Worm (Caenorhabditis elegans) whole organism, early embryonic: Measurements from ENCODE around the gene ZK177.9.

Experiments used
- B0310.2 ChIP-seq: sonication (generic microtip); optimal IDR thresholded peaks from 2 replicates; lab custom pipeline; 2016; ENCODE audit warnings: mild to moderate bottlenecking, missing genetic modification characterization, missing compliant biosample characterization
- F13C5.2 ChIP-seq: sonication (generic microtip); optimal IDR thresholded peaks from 2 replicates; lab custom pipeline; 2017; ENCODE audit warnings: mild to moderate bottlenecking, missing genetic modification characterization, inconsistent platforms, missing compliant biosample characterization
- aly-1 ChIP-seq: sonication (generic microtip); optimal IDR thresholded peaks from 2 replicates; lab custom pipeline; 2016; ENCODE audit warnings: missing genetic modification characterization, missing compliant biosample characterization
- ama-1 ChIP-seq: fragments of 150-350 bp; optimal IDR thresholded peaks from 2 replicates; lab custom pipeline; 2014
- ceh-13 ChIP-seq: fragments of 200-800 bp; sonication (Bioruptor generic); optimal IDR thresholded peaks from 2 replicates; lab custom pipeline; 2018; ENCODE audit warnings: mild to moderate bottlenecking, missing genetic modification characterization, missing compliant biosample characterization
- ets-7 ChIP-seq: sonication (generic microtip); optimal IDR thresholded peaks from 2 replicates; lab custom pipeline; 2016; ENCODE audit warnings: missing genotype, missing genetic modification characterization, missing compliant biosample characterization
- flt-1 ChIP-seq: fragments of 200-800 bp; sonication (Bioruptor generic); IDR thresholded peaks from 2 replicates; pipeline ENCODE4 v1.3.6; 2022; ENCODE audit warnings: missing genetic modification characterization, missing compliant biosample characterization
- hmbx-1 ChIP-seq: sonication (generic microtip); optimal IDR thresholded peaks from 2 replicates; lab custom pipeline; 2016; ENCODE audit warnings: mild to moderate bottlenecking, missing genetic modification characterization, missing compliant biosample characterization
- hmg-4 ChIP-seq: fragments of 200-800 bp; sonication (Bioruptor generic); optimal IDR thresholded peaks from 2 replicates; lab custom pipeline; 2018; ENCODE audit warnings: mild to moderate bottlenecking, missing genetic modification characterization, missing compliant biosample characterization
- pes-1 ChIP-seq: fragments of 200-800 bp; sonication (Bioruptor generic); IDR thresholded peaks from 2 replicates; pipeline ENCODE4 v1.3.6; 2022; ENCODE audit warnings: missing genetic modification reagents, missing genetic modification characterization, missing compliant biosample characterization
- scrt-1 ChIP-seq: fragments of 200-800 bp; sonication (Bioruptor generic); IDR thresholded peaks from 2 replicates; pipeline ENCODE4 v1.3.6; 2022; ENCODE audit warnings: missing genetic modification characterization, missing compliant biosample characterization
- sea-1 ChIP-seq: fragments of 200-800 bp; sonication (Bioruptor generic); conservative IDR thresholded peaks from 2 replicates; pipeline ENCODE4 v1.3.6; 2022; ENCODE audit warnings: missing genetic modification characterization, missing compliant biosample characterization
- tbx-11 ChIP-seq: fragments of 200-800 bp; sonication (Bioruptor generic); IDR thresholded peaks from 2 replicates; pipeline ENCODE4 v1.3.6; 2022; ENCODE audit warnings: missing genetic modification characterization, missing compliant biosample characterization
- tbx-37 ChIP-seq: fragments of 200-800 bp; sonication (Bioruptor generic); conservative IDR thresholded peaks from 2 replicates; pipeline ENCODE4 v1.3.6; 2022; ENCODE audit warnings: missing genetic modification reagents, missing genetic modification characterization, missing compliant biosample characterization

DNA sequence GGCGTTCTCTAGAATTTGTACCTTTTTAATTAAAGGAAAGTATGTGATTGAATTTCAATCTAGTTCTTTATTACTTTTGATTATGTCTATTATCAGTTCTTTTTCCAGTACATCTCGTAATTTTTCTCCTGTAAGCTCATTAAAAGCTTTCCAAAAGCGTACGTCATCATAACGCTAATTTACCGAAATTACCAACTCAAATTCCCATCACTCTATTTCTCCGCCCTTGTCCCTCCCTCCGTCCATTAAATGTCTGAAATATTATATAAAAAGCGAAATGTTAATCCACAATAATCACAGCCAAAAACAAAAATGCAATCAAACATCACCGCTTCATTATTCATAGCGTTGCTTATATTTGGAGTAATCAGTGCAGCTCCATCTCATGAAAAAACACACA, 36.8 kb upstream of the ZK177.9 start, which contains the start of gene ins-12:
- TF ChIP-seq ets-7 (tag; lab: Kevin White, UChicago) (no peak), hmg-4 (GFP tag; lab: Kevin White, UChicago) (no peak), ceh-13 (no peak), pes-1 (GFP tag; lab: Robert Waterston, UW) (no peak), ama-1 (lab: Kevin White, UChicago) (no peak), B0310.2 (no peak), hmbx-1 (tag; lab: Kevin White, UChicago) (no peak), flt-1 (no peak), tbx-37 (GFP tag; lab: Robert Waterston, UW) (no peak), aly-1 (tag; lab: Kevin White, UChicago) (no peak), scrt-1 (GFP tag; lab: Robert Waterston, UW) (no peak), tbx-11 (GFP tag; lab: Robert Waterston, UW) (no peak), sea-1 (no peak), F13C5.2 (tag; lab: Kevin White, UChicago) (no peak)
